Fruit fly (Drosophila melanogaster) whole organism, embryonic: ENCODE measurements around the gene scramb2.

Source experiments
- Atf3 ChIP-seq: fragments of 200-800 bp; sonication (Bioruptor generic); optimal IDR thresholded peaks from 3 replicates; lab custom pipeline; 2016; ENCODE audit warnings: missing biosample characterization, missing genetic modification characterization
- CG12659 ChIP-seq: fragments of 200-800 bp; sonication (Bioruptor generic); optimal IDR thresholded peaks from 3 replicates; lab custom pipeline; 2017; ENCODE audit warnings: mild to moderate bottlenecking, missing biosample characterization, missing genetic modification reagents, missing genetic modification characterization
- CG13775 ChIP-seq: fragments of 200-800 bp; sonication (Bioruptor generic); optimal IDR thresholded peaks from 3 replicates; lab custom pipeline; 2017; ENCODE audit warnings: missing biosample characterization, mild to moderate bottlenecking, missing genetic modification characterization
- CG13894 ChIP-seq: fragments of 200-800 bp; sonication (Bioruptor generic); optimal IDR thresholded peaks from 3 replicates; lab custom pipeline; 2018; ENCODE audit warnings: missing biosample characterization, mild to moderate bottlenecking, missing genetic modification characterization, moderate library complexity
- CG15601 ChIP-seq: fragments of 200-800 bp; sonication (Bioruptor generic); optimal IDR thresholded peaks from 3 replicates; lab custom pipeline; 2019; ENCODE audit warnings: missing biosample characterization, mild to moderate bottlenecking, missing genetic modification characterization, moderate library complexity
- CG16779 ChIP-seq: fragments of 200-800 bp; sonication (Bioruptor generic); IDR thresholded peaks from 2 replicates; pipeline ENCODE4 v1.3.6; 2022; ENCODE audit warnings: missing biosample characterization, missing genetic modification characterization
- CG17802 ChIP-seq: fragments of 200-800 bp; sonication (Bioruptor generic); optimal IDR thresholded peaks from 2 replicates; lab custom pipeline; 2018; ENCODE audit warnings: missing biosample characterization, mild to moderate bottlenecking, missing genetic modification characterization, moderate library complexity
- CG2199 ChIP-seq: fragments of 200-800 bp; sonication (Bioruptor generic); IDR thresholded peaks from 3 replicates; pipeline ENCODE4 v1.3.6; 2022; ENCODE audit warnings: missing biosample characterization, missing genetic modification characterization
- CG2678 ChIP-seq: fragments of 200-800 bp; sonication (Bioruptor generic); optimal IDR thresholded peaks from 3 replicates; lab custom pipeline; 2019; ENCODE audit warnings: missing biosample characterization, mild to moderate bottlenecking, missing genetic modification characterization, moderate library complexity
- CG3847 ChIP-seq: fragments of 200-800 bp; sonication (Bioruptor generic); IDR thresholded peaks from 2 replicates; pipeline ENCODE4 v1.3.6; 2022; ENCODE audit warnings: missing biosample characterization, missing genetic modification characterization
- CG4730 ChIP-seq: fragments of 200-800 bp; sonication (Bioruptor generic); IDR thresholded peaks from 2 replicates; pipeline ENCODE4 v1.3.6; 2022; ENCODE audit warnings: missing biosample characterization, missing genetic modification characterization
- CG4854 ChIP-seq: fragments of 200-800 bp; sonication (Bioruptor generic); optimal IDR thresholded peaks from 2 replicates; lab custom pipeline; 2016; ENCODE audit warnings: missing biosample characterization, missing genetic modification characterization, inconsistent platforms
- CG6791 ChIP-seq: fragments of 200-800 bp; sonication (Bioruptor generic); IDR thresholded peaks from 3 replicates; pipeline ENCODE4 v1.3.6; 2022; ENCODE audit warnings: missing biosample characterization, missing genetic modification characterization; ENCODE audit not compliant: partially characterized antibody
- D19A ChIP-seq: fragments of 200-800 bp; optimal IDR thresholded peaks from 3 replicates; lab custom pipeline; 2019; ENCODE audit warnings: missing biosample characterization, mild to moderate bottlenecking, missing genetic modification characterization, moderate library complexity
- Dad ChIP-seq: fragments of 200-800 bp; sonication (Bioruptor generic); optimal IDR thresholded peaks from 3 replicates; lab custom pipeline; 2016; ENCODE audit warnings: missing biosample characterization, missing genetic modification characterization
- Dp ChIP-seq: fragments of 200-800 bp; sonication (Bioruptor generic); optimal IDR thresholded peaks from 2 replicates; lab custom pipeline; 2018; ENCODE audit warnings: missing biosample characterization, mild to moderate bottlenecking, missing genetic modification characterization, moderate library complexity
- H2.0 ChIP-seq: fragments of 200-800 bp; sonication (Bioruptor generic); IDR thresholded peaks from 2 replicates; pipeline ENCODE4 v1.3.6; 2022; ENCODE audit warnings: missing biosample characterization, missing genetic modification characterization
- HmgD ChIP-seq: fragments of 200-800 bp; sonication (Bioruptor generic); optimal IDR thresholded peaks from 3 replicates; lab custom pipeline; 2016; ENCODE audit warnings: missing biosample characterization, missing genetic modification characterization
- Hr39 ChIP-seq: fragments of >200 bp; optimal IDR thresholded peaks from 2 replicates; lab custom pipeline; 2017
- Hsf ChIP-seq: fragments of 200-800 bp; sonication (Bioruptor generic); optimal IDR thresholded peaks from 3 replicates; lab custom pipeline; 2016; ENCODE audit warnings: missing biosample characterization, missing genetic modification characterization
- Mad ChIP-seq: fragments of 200-800 bp; sonication (Bioruptor generic); optimal IDR thresholded peaks from 2 replicates; lab custom pipeline; 2016; ENCODE audit warnings: missing biosample characterization, missing genetic modification characterization
- Max ChIP-seq: fragments of 200-800 bp; sonication (Bioruptor generic); optimal IDR thresholded peaks from 2 replicates; lab custom pipeline; 2016; ENCODE audit warnings: missing biosample characterization, mild to moderate bottlenecking, missing genetic modification characterization
- Meics ChIP-seq: fragments of 200-800 bp; sonication (Bioruptor generic); optimal IDR thresholded peaks from 2 replicates; lab custom pipeline; 2017; ENCODE audit warnings: missing biosample characterization, mild to moderate bottlenecking, missing genetic modification characterization
- Optix ChIP-seq: fragments of 200-800 bp; sonication (Bioruptor generic); IDR thresholded peaks from 3 replicates; pipeline ENCODE4 v1.3.6; 2022; ENCODE audit warnings: missing biosample characterization, missing genetic modification characterization
- Sin3A ChIP-seq: fragments of >200 bp; optimal IDR thresholded peaks from 2 replicates; lab custom pipeline; 2018
- Sox102F ChIP-seq: fragments of 200-800 bp; sonication (Bioruptor generic); optimal IDR thresholded peaks from 2 replicates; lab custom pipeline; 2018; ENCODE audit warnings: missing biosample characterization, mild to moderate bottlenecking, missing genetic modification characterization, moderate library complexity
- bab2 ChIP-seq: fragments of 200-800 bp; sonication (Bioruptor generic); optimal IDR thresholded peaks from 2 replicates; lab custom pipeline; 2016; ENCODE audit warnings: missing biosample characterization, missing genetic modification characterization
- btn ChIP-seq: fragments of 200-800 bp; sonication (Bioruptor generic); optimal IDR thresholded peaks from 2 replicates; lab custom pipeline; 2016; ENCODE audit warnings: missing biosample characterization, missing genetic modification characterization
- cad ChIP-seq: fragments of >200 bp; optimal IDR thresholded peaks from 2 replicates; lab custom pipeline; 2017; ENCODE audit warnings: missing biosample characterization, missing genetic modification characterization
- eyg ChIP-seq: fragments of 200-800 bp; sonication (Bioruptor generic); optimal IDR thresholded peaks from 3 replicates; lab custom pipeline; 2016; ENCODE audit warnings: missing biosample characterization, missing genetic modification characterization
- fd96Cb ChIP-seq: fragments of 200-800 bp; sonication (Bioruptor generic); optimal IDR thresholded peaks from 2 replicates; lab custom pipeline; 2018; ENCODE audit warnings: missing biosample characterization, mild to moderate bottlenecking, missing genetic modification characterization, moderate library complexity
- grau ChIP-seq: fragments of 200-800 bp; optimal IDR thresholded peaks from 3 replicates; lab custom pipeline; 2019; ENCODE audit warnings: missing biosample characterization, mild to moderate bottlenecking, missing genetic modification characterization, moderate library complexity
- ind ChIP-seq: fragments of 200-800 bp; sonication (Bioruptor generic); optimal IDR thresholded peaks from 3 replicates; lab custom pipeline; 2016; ENCODE audit warnings: missing biosample characterization, missing genetic modification characterization
- inv ChIP-seq: fragments of 200-800 bp; sonication (Bioruptor generic); IDR thresholded peaks from 2 replicates; pipeline ENCODE4 v1.3.6; 2022; ENCODE audit warnings: missing biosample characterization, missing genetic modification characterization; ENCODE audit not compliant: partially characterized antibody
- kah ChIP-seq: fragments of 200-800 bp; sonication (Bioruptor generic); optimal IDR thresholded peaks from 2 replicates; lab custom pipeline; 2018; ENCODE audit warnings: missing biosample characterization, mild to moderate bottlenecking, missing genetic modification characterization
- odd ChIP-seq: fragments of 200-800 bp; sonication (Bioruptor generic); optimal IDR thresholded peaks from 2 replicates; lab custom pipeline; 2017; ENCODE audit warnings: missing biosample characterization, mild to moderate bottlenecking, missing genetic modification characterization
- p53 ChIP-seq: fragments of 200-800 bp; sonication (Bioruptor generic); optimal IDR thresholded peaks from 2 replicates; lab custom pipeline; 2016; ENCODE audit warnings: missing biosample characterization, missing genetic modification characterization
- pros ChIP-seq: fragments of 200-800 bp; sonication (Bioruptor generic); optimal IDR thresholded peaks from 3 replicates; lab custom pipeline; 2019; ENCODE audit warnings: missing biosample characterization, mild to moderate bottlenecking, missing genetic modification characterization, moderate library complexity
- repo ChIP-seq: fragments of 200-800 bp; sonication (Bioruptor generic); optimal IDR thresholded peaks from 2 replicates; lab custom pipeline; 2016; ENCODE audit warnings: missing biosample characterization, missing genetic modification characterization
- rib ChIP-seq: fragments of 200-800 bp; sonication (Bioruptor generic); IDR thresholded peaks from 2 replicates; pipeline ENCODE4 v1.3.6; 2022; ENCODE audit warnings: missing biosample characterization, missing genetic modification characterization
- run ChIP-seq: fragments of 200-800 bp; sonication (Bioruptor generic); optimal IDR thresholded peaks from 3 replicates; lab custom pipeline; 2018; ENCODE audit warnings: missing biosample characterization, mild to moderate bottlenecking, missing genetic modification characterization
- sd ChIP-seq: fragments of 200-800 bp; sonication (Bioruptor generic); optimal IDR thresholded peaks from 3 replicates; lab custom pipeline; 2018; ENCODE audit warnings: missing biosample characterization, mild to moderate bottlenecking, missing genetic modification characterization, moderate library complexity
- slbo ChIP-seq: fragments of 200-800 bp; sonication (Bioruptor generic); IDR thresholded peaks from 2 replicates; pipeline ENCODE4 v1.3.6; 2022; ENCODE audit warnings: missing biosample characterization, missing genetic modification characterization
- sqz ChIP-seq: fragments of 200-800 bp; sonication (Bioruptor generic); optimal IDR thresholded peaks from 3 replicates; lab custom pipeline; 2018; ENCODE audit warnings: missing biosample characterization, mild to moderate bottlenecking, missing genetic modification characterization
- ssp ChIP-seq: fragments of 200-800 bp; sonication (Bioruptor generic); IDR thresholded peaks from 2 replicates; pipeline ENCODE4 v1.3.6; 2022; ENCODE audit warnings: missing biosample characterization, missing genetic modification characterization
- toy ChIP-seq: fragments of 200-800 bp; sonication (Bioruptor generic); IDR thresholded peaks from 2 replicates; pipeline ENCODE4 v1.3.6; 2022; ENCODE audit warnings: missing biosample characterization, missing genetic modification characterization
- tup ChIP-seq: fragments of 200-800 bp; sonication (Bioruptor generic); optimal IDR thresholded peaks from 2 replicates; lab custom pipeline; 2016; ENCODE audit warnings: missing biosample characterization, mild to moderate bottlenecking, missing genetic modification characterization, moderate library complexity
- vfl ChIP-seq: fragments of 200-800 bp; sonication (Bioruptor generic); optimal IDR thresholded peaks from 2 replicates; lab custom pipeline; 2016; ENCODE audit warnings: missing biosample characterization, missing genetic modification characterization
- wdn ChIP-seq: fragments of 200-800 bp; sonication (Bioruptor generic); IDR thresholded peaks from 2 replicates; pipeline ENCODE4 v1.3.6; 2022; ENCODE audit warnings: missing biosample characterization, missing genetic modification characterization
- wek ChIP-seq: fragments of 200-800 bp; sonication (Bioruptor generic); optimal IDR thresholded peaks from 3 replicates; lab custom pipeline; 2018; ENCODE audit warnings: missing biosample characterization, mild to moderate bottlenecking, missing genetic modification characterization, moderate library complexity

The scramb2 gene

dm6 chr3L:3035769-3036583 lies 10.6 kb downstream of the scramb2 start (continued):
- peak; percentile 34 for TF ChIP-seq repo (GFP tag; lab: Kevin White, UChicago)
- peak; percentile 58 for TF ChIP-seq eyg (GFP tag; lab: Kevin White, UChicago)
- peak; percentile 79 for TF ChIP-seq Hsf (GFP tag; lab: Kevin White, UChicago)
- no peak for TF ChIP-seq CG16779 (GFP tag; lab: Robert Waterston, UW)
- TF ChIP-seq ssp (GFP tag; lab: Robert Waterston, UW): 0 out of 2 replicates have a peak, but pooled peaks have one; percentile 27
- TF ChIP-seq Dp (GFP tag; lab: Kevin White, UChicago): no peak
- no peak for TF ChIP-seq CG6791 (GFP tag; lab: Robert Waterston, UW)
- peak; percentile 89 for TF ChIP-seq odd (GFP tag; lab: Kevin White, UChicago)
- TF ChIP-seq Max (GFP tag; lab: Kevin White, UChicago): peak; percentile 82
- TF ChIP-seq ind (GFP tag; lab: Kevin White, UChicago): peak; percentile 75
- TF ChIP-seq grau (tag; lab: Kevin White, UChicago): peak; percentile 90
- TF ChIP-seq slbo (GFP tag; lab: Robert Waterston, UW): peak; percentile 77
- peak; percentile 81 for TF ChIP-seq fd96Cb (tag; lab: Kevin White, UChicago)
- peak; percentile 44 for TF ChIP-seq tup (GFP tag; lab: Kevin White, UChicago)
- no peak for TF ChIP-seq cad
- peak; percentile 28; the same call in 1 of the 2 replicates for TF ChIP-seq rib (GFP tag; lab: Robert Waterston, UW)
- TF ChIP-seq bab2 (GFP tag; lab: Kevin White, UChicago): peak; percentile 77
- peak; percentile 76 for TF ChIP-seq CG13894
- peak; percentile 67 for TF ChIP-seq sqz (GFP tag; lab: Kevin White, UChicago)
- peak; percentile 44 for TF ChIP-seq btn (GFP tag; lab: Kevin White, UChicago)
- TF ChIP-seq wdn (GFP tag; lab: Robert Waterston, UW): peak; percentile 61
- TF ChIP-seq sd (tag; lab: Kevin White, UChicago): peak; percentile 68
- peak; percentile 84 for TF ChIP-seq CG13775
- TF ChIP-seq Atf3: peak; percentile 42
- TF ChIP-seq p53 (GFP tag; lab: Kevin White, UChicago): no peak
- TF ChIP-seq Meics (GFP tag; lab: Kevin White, UChicago): peak; percentile 92
- no peak for TF ChIP-seq Sin3A (lab: Kevin White, UChicago)
- peak; percentile 32 for TF ChIP-seq run (tag; lab: Kevin White, UChicago)
- TF ChIP-seq CG4854 (GFP tag; lab: Kevin White, UChicago): peak; percentile 67
- 0 out of 2 replicates have a peak, but pooled peaks have one; percentile 9 for TF ChIP-seq toy (GFP tag; lab: Robert Waterston, UW)
- no peak for TF ChIP-seq Hr39 (lab: Kevin White, UChicago)
- peak; percentile 87 for TF ChIP-seq CG15601 (tag; lab: Kevin White, UChicago)
- TF ChIP-seq CG12659 (GFP tag; lab: Kevin White, UChicago): peak; percentile 90
- TF ChIP-seq inv (GFP tag; lab: Robert Waterston, UW): no peak
- no peak for TF ChIP-seq HmgD (GFP tag; lab: Kevin White, UChicago)
- TF ChIP-seq CG3847 (GFP tag; lab: Robert Waterston, UW): peak; percentile 84
- peak; percentile 41 for TF ChIP-seq vfl (GFP tag; lab: Kevin White, UChicago)
- TF ChIP-seq kah (GFP tag; lab: Kevin White, UChicago): peak; percentile 90
- peak; percentile 51 for TF ChIP-seq CG17802
- TF ChIP-seq CG2199 (GFP tag; lab: Robert Waterston, UW): 0 out of 3 replicates have a peak, but pooled peaks have one; percentile 45
- TF ChIP-seq Sox102F (GFP tag; lab: Kevin White, UChicago): peak; percentile 78
- peak; percentile 81 for TF ChIP-seq D19A (tag; lab: Kevin White, UChicago)
- TF ChIP-seq CG2678 (tag; lab: Kevin White, UChicago): peak; percentile 94
- peak; percentile 57 for TF ChIP-seq pros (GFP tag; lab: Kevin White, UChicago)
- TF ChIP-seq wek (GFP tag; lab: Kevin White, UChicago): peak; percentile 59
- TF ChIP-seq Optix (GFP tag; lab: Robert Waterston, UW): peak; percentile 46; the same call in 1 of the 3 replicates
- peak; percentile 54 for TF ChIP-seq Mad (GFP tag; lab: Kevin White, UChicago)
- TF ChIP-seq H2.0 (GFP tag; lab: Robert Waterston, UW): peak; percentile 74
- peak; percentile 73 for TF ChIP-seq Dad (GFP tag; lab: Kevin White, UChicago)
- TF ChIP-seq CG4730 (GFP tag; lab: Robert Waterston, UW): peak; percentile 64
